Worm (Caenorhabditis elegans) whole organism, late embryonic: ENCODE measurements around the gene F54C9.14.

Experiments
- ahr-1 ChIP-seq: sonication (generic microtip); optimal IDR thresholded peaks from 2 replicates; lab custom pipeline; 2016; ENCODE audit warnings: missing genetic modification characterization, missing compliant biosample characterization
- ama-1 ChIP-seq: fragments of 150-350 bp; optimal IDR thresholded peaks from 2 replicates; lab custom pipeline; 2014
- ceh-18 ChIP-seq: sonication (generic microtip); optimal IDR thresholded peaks from 2 replicates; lab custom pipeline; 2016; ENCODE audit warnings: missing genetic modification characterization, missing compliant biosample characterization
- ceh-22 ChIP-seq: sonication (generic microtip); optimal IDR thresholded peaks from 2 replicates; lab custom pipeline; 2017; ENCODE audit warnings: missing biosample characterization, missing genetic modification characterization
- ceh-24 ChIP-seq: sonication (generic microtip); optimal IDR thresholded peaks from 2 replicates; lab custom pipeline; 2016; ENCODE audit warnings: mild to moderate bottlenecking, missing genetic modification characterization, missing compliant biosample characterization
- ceh-34 ChIP-seq: sonication (generic microtip); optimal IDR thresholded peaks from 2 replicates; lab custom pipeline; 2016; ENCODE audit warnings: mild to moderate bottlenecking, missing genetic modification characterization, missing compliant biosample characterization
- ceh-45 ChIP-seq: fragments of 200-800 bp; sonication (Bioruptor generic); IDR thresholded peaks from 2 replicates; pipeline ENCODE4 v1.3.6; 2022; ENCODE audit warnings: missing genetic modification reagents, missing genetic modification characterization, missing compliant biosample characterization
- ceh-48 ChIP-seq: sonication (generic microtip); optimal IDR thresholded peaks from 2 replicates; lab custom pipeline; 2016; ENCODE audit warnings: missing genetic modification characterization, inconsistent platforms, missing compliant biosample characterization
- dve-1 ChIP-seq: sonication (generic microtip); optimal IDR thresholded peaks from 2 replicates; lab custom pipeline; 2017; ENCODE audit warnings: antibody characterized with exemption, mild to moderate bottlenecking, missing genetic modification characterization, missing compliant biosample characterization
- elt-2 ChIP-seq: sonication (generic microtip); optimal IDR thresholded peaks from 2 replicates; lab custom pipeline; 2016; ENCODE audit warnings: missing genetic modification reagents, missing genetic modification characterization, missing compliant biosample characterization
- elt-4 ChIP-seq: sonication (generic microtip); optimal IDR thresholded peaks from 2 replicates; lab custom pipeline; 2016; ENCODE audit warnings: missing genetic modification characterization, missing compliant biosample characterization
- ets-4 ChIP-seq: sonication (generic microtip); optimal IDR thresholded peaks from 2 replicates; lab custom pipeline; 2016; ENCODE audit warnings: missing genetic modification characterization, missing compliant biosample characterization
- fax-1 ChIP-seq: sonication (generic microtip); optimal IDR thresholded peaks from 2 replicates; lab custom pipeline; 2016; ENCODE audit warnings: missing genotype, missing genetic modification characterization, missing compliant biosample characterization
- fkh-10 ChIP-seq: fragments of 150-350 bp; optimal IDR thresholded peaks from 2 replicates; lab custom pipeline; 2014; ENCODE audit warnings: missing biosample characterization, missing genetic modification reagents, missing genetic modification characterization
- gmeb-2 ChIP-seq: sonication (generic microtip); optimal IDR thresholded peaks from 2 replicates; lab custom pipeline; 2016; ENCODE audit warnings: missing genetic modification characterization, inconsistent platforms, missing compliant biosample characterization
- lin-11 ChIP-seq: fragments of 200-800 bp; sonication (Bioruptor generic); optimal IDR thresholded peaks from 2 replicates; lab custom pipeline; 2018; ENCODE audit warnings: mild to moderate bottlenecking, missing genetic modification characterization, missing compliant biosample characterization
- madf-2 ChIP-seq: sonication (generic microtip); optimal IDR thresholded peaks from 2 replicates; lab custom pipeline; 2017; ENCODE audit warnings: missing genetic modification characterization, missing compliant biosample characterization
- nfya-1 ChIP-seq: sonication (generic microtip); optimal IDR thresholded peaks from 2 replicates; lab custom pipeline; 2017; ENCODE audit warnings: missing genetic modification characterization, mild to moderate bottlenecking, missing compliant biosample characterization, antibody characterized with exemption, moderate library complexity
- nhr-11 ChIP-seq: fragments of 150-350 bp; optimal IDR thresholded peaks from 2 replicates; lab custom pipeline; 2014; ENCODE audit warnings: missing biosample characterization, missing genetic modification characterization
- nhr-232 ChIP-seq: sonication (generic microtip); optimal IDR thresholded peaks from 2 replicates; lab custom pipeline; 2016; ENCODE audit warnings: missing genetic modification characterization, missing compliant biosample characterization
- npax-4 ChIP-seq: sonication (generic microtip); optimal IDR thresholded peaks from 2 replicates; lab custom pipeline; 2016; ENCODE audit warnings: missing genetic modification characterization, missing compliant biosample characterization
- pag-3 ChIP-seq: sonication (generic microtip); optimal IDR thresholded peaks from 2 replicates; lab custom pipeline; 2016; ENCODE audit warnings: missing compliant biosample characterization, missing genetic modification characterization, borderline replicate concordance
- pat-9 ChIP-seq: fragments of 200-800 bp; sonication (Bioruptor generic); optimal IDR thresholded peaks from 2 replicates; lab custom pipeline; 2018; ENCODE audit warnings: mild to moderate bottlenecking, missing genetic modification characterization, moderate library complexity, missing compliant biosample characterization
- pqm-1 ChIP-seq: sonication (generic microtip); optimal IDR thresholded peaks from 2 replicates; lab custom pipeline; 2016; ENCODE audit warnings: missing genetic modification characterization, missing compliant biosample characterization
- ref-2 ChIP-seq: sonication (generic microtip); optimal IDR thresholded peaks from 2 replicates; lab custom pipeline; 2016; ENCODE audit warnings: missing genetic modification characterization, missing compliant biosample characterization
- sox-4 ChIP-seq: sonication (generic microtip); optimal IDR thresholded peaks from 2 replicates; lab custom pipeline; 2017; ENCODE audit warnings: mild to moderate bottlenecking, missing genetic modification characterization, inconsistent platforms, missing compliant biosample characterization
- tbx-2 ChIP-seq: sonication (generic microtip); optimal IDR thresholded peaks from 2 replicates; lab custom pipeline; 2016; ENCODE audit warnings: missing genetic modification characterization, missing compliant biosample characterization
- tbx-7 ChIP-seq: sonication (generic microtip); optimal IDR thresholded peaks from 2 replicates; lab custom pipeline; 2016; ENCODE audit warnings: missing genotype, missing genetic modification characterization, missing compliant biosample characterization
- unc-42 ChIP-seq: sonication (generic microtip); optimal IDR thresholded peaks from 2 replicates; lab custom pipeline; 2016; ENCODE audit warnings: missing genotype, missing genetic modification characterization, missing compliant biosample characterization
- zip-5 ChIP-seq: sonication (generic microtip); optimal IDR thresholded peaks from 2 replicates; lab custom pipeline; 2016; ENCODE audit warnings: missing genetic modification characterization, missing compliant biosample characterization
- ztf-16 ChIP-seq: sonication (generic microtip); optimal IDR thresholded peaks from 2 replicates; lab custom pipeline; 2017; ENCODE audit warnings: missing genetic modification characterization, missing compliant biosample characterization

F54C9.14 gene

ce11 chrII:8573044-8573443, 10.9 kb downstream of the F54C9.14 start, which contains the start of gene F54C9.7:
F54C9.7 (plus strand) TSS chrII:8573344.
- TF ChIP-seq pat-9 (no peak), ceh-18 (no peak), madf-2 (tag; lab: Kevin White, UChicago) (no peak)

- TF ChIP-seq ceh-48 (tag; lab: Kevin White, UChicago): no peak
- no peak for TF ChIP-seq ref-2 (tag; lab: Kevin White, UChicago)
- TF ChIP-seq tbx-2 (tag; lab: Kevin White, UChicago): no peak
- TF ChIP-seq ceh-22: no peak
- TF ChIP-seq pag-3 (tag; lab: Kevin White, UChicago): no peak
- no peak for TF ChIP-seq elt-2 (tag; lab: Kevin White, UChicago)
- TF ChIP-seq zip-5 (tag; lab: Kevin White, UChicago): no peak
- no peak for TF ChIP-seq ceh-24 (tag; lab: Kevin White, UChicago)
- no peak for TF ChIP-seq gmeb-2 (tag; lab: Kevin White, UChicago)
- no peak for TF ChIP-seq dve-1 (tag; lab: Kevin White, UChicago)
- TF ChIP-seq ahr-1 (tag; lab: Kevin White, UChicago): no peak
- no peak for TF ChIP-seq nfya-1 (tag; lab: Kevin White, UChicago)
- no peak for TF ChIP-seq ets-4 (tag; lab: Kevin White, UChicago)
- TF ChIP-seq ztf-16 (tag; lab: Kevin White, UChicago): no peak
Observed at ce11 chrII:8575184-8575583, 13.1 kb downstream of the F54C9.14 start, which contains the start of gene puf-5. puf-5 (plus strand) TSS chrII:8575541.

ce11 chrII:8577509-8578099, 15.5 kb downstream of the F54C9.14 start, which contains the start of gene F54C9.9:
F54C9.9 (plus strand) TSS chrII:8578049.
- TF ChIP-seq gmeb-2 (tag; lab: Kevin White, UChicago) (no peak), ceh-34 (tag; lab: Kevin White, UChicago) (no peak), ceh-45 (GFP tag; lab: Robert Waterston, UW) (no peak), ama-1 (lab: Kevin White, UChicago) (no peak), fax-1 (tag; lab: Kevin White, UChicago) (no peak), ceh-22 (no peak), pag-3 (tag; lab: Kevin White, UChicago) (no peak), npax-4 (tag; lab: Kevin White, UChicago) (no peak), nhr-232 (tag; lab: Kevin White, UChicago) (no peak), nhr-11 (tag; lab: Kevin White, UChicago) (no peak), unc-42 (tag; lab: Kevin White, UChicago) (no peak), elt-4 (tag; lab: Kevin White, UChicago) (no peak), lin-11 (tag; lab: Kevin White, UChicago) (no peak), ztf-16 (tag; lab: Kevin White, UChicago) (no peak), fkh-10 (GFP tag; lab: Kevin White, UChicago) (no peak), pqm-1 (tag; lab: Kevin White, UChicago) (no peak)

ce11 chrII:8581700-8582099, 19.6 kb downstream of the F54C9.14 start, which contains the start of gene arl-1:
arl-1 (plus strand) TSS chrII:8582000.
- TF ChIP-seq tbx-7 (tag; lab: Kevin White, UChicago): no peak
- no peak for TF ChIP-seq sox-4 (tag; lab: Kevin White, UChicago)

ce11 chrII:8583035-8583434, 20.9 kb downstream of the F54C9.14 start:
- TF ChIP-seq ama-1 (lab: Kevin White, UChicago) (peak; percentile 33), nfya-1 (tag; lab: Kevin White, UChicago) (no peak)
